Worm (Caenorhabditis elegans) whole organism, young adult: ENCODE measurements around the gene sru-7.

Source experiments
- C17E4.6 ChIP-seq: fragments of 200-800 bp; sonication (Bioruptor generic); IDR thresholded peaks from 2 replicates; pipeline ENCODE4 v1.3.6; 2022; ENCODE audit warnings: missing genetic modification reagents, missing genetic modification characterization, missing compliant biosample characterization
- ama-1 ChIP-seq, 3 experiments: fragments of 150-350 bp in 1 of 3; sonication (generic microtip) in 2 of 3; optimal IDR thresholded peaks; 2 replicates each; lab custom pipeline; 2014 to 2018; ENCODE audit warnings: missing biosample characterization in 2 of 3, missing genetic modification characterization in 2 of 3, missing genetic modification reagents in 2 of 3
- aptf-2 ChIP-seq: fragments of 200-800 bp; sonication (Bioruptor generic); conservative IDR thresholded peaks from 2 replicates; pipeline ENCODE4 v1.3.6; 2022; ENCODE audit warnings: missing genetic modification reagents, missing genetic modification characterization, missing compliant biosample characterization
- cebp-2 ChIP-seq: fragments of 200-800 bp; sonication (Bioruptor generic); IDR thresholded peaks from 2 replicates; pipeline ENCODE4 v1.3.6; 2022; ENCODE audit warnings: missing genetic modification characterization, missing compliant biosample characterization
- lsl-1 ChIP-seq: fragments of 200-800 bp; sonication (Bioruptor generic); optimal IDR thresholded peaks from 2 replicates; lab custom pipeline; 2018; ENCODE audit warnings: mild to moderate bottlenecking, missing genetic modification characterization, moderate library complexity, missing compliant biosample characterization
- nfya-2 ChIP-seq: fragments of 200-800 bp; sonication (Bioruptor generic); IDR thresholded peaks from 2 replicates; pipeline ENCODE4 v1.3.6; 2022; ENCODE audit warnings: missing genetic modification reagents, missing genetic modification characterization, missing compliant biosample characterization
- tbp1 ChIP-seq: fragments of 200-800 bp; sonication (Bioruptor generic); optimal IDR thresholded peaks from 2 replicates; lab custom pipeline; 2018; ENCODE audit warnings: mild to moderate bottlenecking, missing genetic modification characterization, missing compliant biosample characterization

ce11 chrIV:8476880-8477279 is 15.5 kb upstream of the sru-7 start, which contains the start of gene spp-10:
- TF ChIP-seq aptf-2 (GFP tag; lab: Robert Waterston, UW) (no peak), C17E4.6 (no peak), nfya-2 (GFP tag; lab: Robert Waterston, UW) (no peak), lsl-1 (GFP tag; lab: Kevin White, UChicago) (no peak), tbp1 (GFP tag; lab: Kevin White, UChicago) (no peak), cebp-2 (GFP tag; lab: Robert Waterston, UW) (no peak), ama-1 (optimal IDR thresholded peaks at IDR 0.05; lab: Kevin White, UChicago) (no peak), ama-1 (GFP tag; optimal IDR thresholded peaks at IDR 0.05; lab: Kevin White, UChicago) (no peak)
